Worm (Caenorhabditis elegans) whole organism, young adult: ENCODE results near the gene xtr-1.

Experiments used
- B0035.1 ChIP-seq: sonication (generic microtip); optimal IDR thresholded peaks from 2 replicates; lab custom pipeline; 2016; ENCODE audit warnings: missing genetic modification characterization, mild to moderate bottlenecking, missing compliant biosample characterization, missing genotype, missing genetic modification reagents
- B0261.1 ChIP-seq: sonication (generic microtip); optimal IDR thresholded peaks from 2 replicates; lab custom pipeline; 2016; ENCODE audit warnings: mild to moderate bottlenecking, missing genetic modification characterization, moderate library complexity, missing compliant biosample characterization
- B0336.3 ChIP-seq: fragments of 200-800 bp; sonication (Bioruptor generic); IDR thresholded peaks from 2 replicates; pipeline ENCODE4 v1.3.6; 2022; ENCODE audit warnings: missing genetic modification characterization, missing compliant biosample characterization
- F22D6.2 ChIP-seq: sonication (generic microtip); optimal IDR thresholded peaks from 2 replicates; lab custom pipeline; 2016; ENCODE audit warnings: mild to moderate bottlenecking, missing genetic modification characterization, missing compliant biosample characterization
- F23B12.7 ChIP-seq: sonication (generic microtip); optimal IDR thresholded peaks from 2 replicates; lab custom pipeline; 2017; ENCODE audit warnings: missing genetic modification characterization, mild to moderate bottlenecking, missing compliant biosample characterization, antibody characterized with exemption, moderate library complexity; ENCODE audit not compliant: insufficient read depth
- F39B2.1 ChIP-seq: fragments of 200-800 bp; sonication (Bioruptor generic); IDR thresholded peaks from 2 replicates; pipeline ENCODE4 v1.3.6; 2022; ENCODE audit warnings: missing genetic modification reagents, missing genetic modification characterization, missing compliant biosample characterization
- F52B5.7 ChIP-seq: sonication (generic microtip); optimal IDR thresholded peaks from 2 replicates; lab custom pipeline; 2016; ENCODE audit warnings: mild to moderate bottlenecking, missing genetic modification characterization, missing compliant biosample characterization
- F57A8.1 ChIP-seq: fragments of 200-800 bp; sonication (Bioruptor generic); optimal IDR thresholded peaks from 2 replicates; lab custom pipeline; 2018; ENCODE audit warnings: mild to moderate bottlenecking, missing genetic modification characterization, moderate library complexity, missing compliant biosample characterization
- F57C9.4 ChIP-seq: sonication (generic microtip); optimal IDR thresholded peaks from 2 replicates; lab custom pipeline; 2017; ENCODE audit warnings: mild to moderate bottlenecking, missing genetic modification characterization, missing compliant biosample characterization
- T07F8.4 ChIP-seq: sonication (generic microtip); optimal IDR thresholded peaks from 2 replicates; lab custom pipeline; 2016; ENCODE audit warnings: mild to moderate bottlenecking, missing genetic modification characterization, moderate library complexity, missing compliant biosample characterization
- Y53G8AR.9 ChIP-seq: fragments of 200-800 bp; sonication (Bioruptor generic); conservative IDR thresholded peaks from 2 replicates; pipeline ENCODE4 v1.3.6; 2022; ENCODE audit warnings: missing genetic modification reagents, missing genetic modification characterization, missing compliant biosample characterization
- Y56A3A.18 ChIP-seq: fragments of 200-800 bp; sonication (Bioruptor generic); IDR thresholded peaks from 2 replicates; pipeline ENCODE4 v1.3.6; 2022; ENCODE audit warnings: missing genetic modification reagents, missing genetic modification characterization, missing compliant biosample characterization
- Y95B8A.8 ChIP-seq: fragments of 200-800 bp; sonication (Bioruptor generic); IDR thresholded peaks from 2 replicates; pipeline ENCODE4 v1.3.6; 2022; ENCODE audit warnings: missing genetic modification reagents, missing genetic modification characterization, missing compliant biosample characterization
- ZK185.1 ChIP-seq: sonication (generic microtip); optimal IDR thresholded peaks from 2 replicates; lab custom pipeline; 2016; ENCODE audit warnings: mild to moderate bottlenecking, missing genetic modification characterization, missing compliant biosample characterization; ENCODE audit not compliant: poor library complexity, severe bottlenecking
- akir-1 ChIP-seq: fragments of 200-800 bp; sonication (Bioruptor generic); optimal IDR thresholded peaks from 2 replicates; lab custom pipeline; 2018; ENCODE audit warnings: mild to moderate bottlenecking, missing genetic modification characterization, moderate library complexity, missing compliant biosample characterization
- aptf-2 ChIP-seq: fragments of 200-800 bp; sonication (Bioruptor generic); conservative IDR thresholded peaks from 2 replicates; pipeline ENCODE4 v1.3.6; 2022; ENCODE audit warnings: missing genetic modification reagents, missing genetic modification characterization, missing compliant biosample characterization
- cebp-2 ChIP-seq: fragments of 200-800 bp; sonication (Bioruptor generic); IDR thresholded peaks from 2 replicates; pipeline ENCODE4 v1.3.6; 2022; ENCODE audit warnings: missing genetic modification characterization, missing compliant biosample characterization
- ceh-27 ChIP-seq: fragments of 200-800 bp; sonication (Bioruptor generic); optimal IDR thresholded peaks from 2 replicates; lab custom pipeline; 2018; ENCODE audit warnings: mild to moderate bottlenecking, missing genetic modification characterization, moderate library complexity, missing compliant biosample characterization
- ceh-58 ChIP-seq: fragments of 200-800 bp; sonication (Bioruptor generic); IDR thresholded peaks from 2 replicates; pipeline ENCODE4 v1.3.6; 2022; ENCODE audit warnings: missing genetic modification characterization, missing compliant biosample characterization
- ceh-91 ChIP-seq: fragments of 200-800 bp; sonication (Bioruptor generic); IDR thresholded peaks from 2 replicates; pipeline ENCODE4 v1.3.6; 2022; ENCODE audit warnings: missing genetic modification reagents, missing genetic modification characterization, missing compliant biosample characterization
- efl-1 ChIP-seq: fragments of 150-350 bp; optimal IDR thresholded peaks from 2 replicates; lab custom pipeline; 2014; ENCODE audit warnings: missing biosample characterization, missing genetic modification reagents, missing genetic modification characterization
- egrh-3 ChIP-seq: fragments of 200-800 bp; sonication (Bioruptor generic); IDR thresholded peaks from 2 replicates; pipeline ENCODE4 v1.3.6; 2022; ENCODE audit warnings: missing genetic modification reagents, missing genetic modification characterization, missing compliant biosample characterization
- lag-1 ChIP-seq: fragments of 200-800 bp; sonication (Bioruptor generic); IDR thresholded peaks from 2 replicates; pipeline ENCODE4 v1.3.6; 2022; ENCODE audit warnings: missing genetic modification reagents, missing genetic modification characterization, missing compliant biosample characterization
- let-607 ChIP-seq, 2 experiments: fragments of 200-800 bp in 1 of 2; sonication (Bioruptor generic) in 1 of 2; sonication (generic microtip) in 1 of 2; optimal IDR thresholded peaks; 2 replicates each; lab custom pipeline; 2016 to 2018; ENCODE audit warnings: mild to moderate bottlenecking in 2 of 2, missing compliant biosample characterization in 2 of 2, missing genetic modification characterization in 2 of 2, moderate library complexity in 2 of 2, missing genotype in 1 of 2
- lin-35 ChIP-seq, 3 experiments: fragments of 150-350 bp in 2 of 3; sonication (generic microtip) in 1 of 3; optimal IDR thresholded peaks; 2 replicates each; lab custom pipeline; 2014 to 2018; ENCODE audit warnings: missing biosample characterization in 3 of 3, missing genetic modification characterization in 3 of 3, missing genetic modification reagents in 3 of 3
- madf-10 ChIP-seq: sonication (generic microtip); optimal IDR thresholded peaks from 2 replicates; lab custom pipeline; 2016; ENCODE audit warnings: mild to moderate bottlenecking, missing genetic modification characterization, missing compliant biosample characterization
- madf-3 ChIP-seq: fragments of 200-800 bp; sonication (Bioruptor generic); IDR thresholded peaks from 2 replicates; pipeline ENCODE4 v1.3.6; 2022; ENCODE audit warnings: missing genetic modification reagents, missing genetic modification characterization, missing compliant biosample characterization
- mcd-1 ChIP-seq: fragments of 200-800 bp; sonication (Bioruptor generic); IDR thresholded peaks from 2 replicates; pipeline ENCODE4 v1.3.6; 2022; ENCODE audit warnings: missing genetic modification reagents, missing genetic modification characterization, missing compliant biosample characterization
- mel-28 ChIP-seq: sonication (generic microtip); optimal IDR thresholded peaks from 2 replicates; lab custom pipeline; 2016; ENCODE audit warnings: borderline replicate concordance, mild to moderate bottlenecking, missing genetic modification characterization, missing compliant biosample characterization
- mes-4 ChIP-seq: sonication (generic microtip); optimal IDR thresholded peaks from 2 replicates; lab custom pipeline; 2016; ENCODE audit warnings: missing genotype, missing genetic modification characterization, missing compliant biosample characterization
- nhr-80 ChIP-seq: sonication (generic microtip); optimal IDR thresholded peaks from 2 replicates; lab custom pipeline; 2016; ENCODE audit warnings: missing genetic modification characterization, missing compliant biosample characterization
- pha-4 ChIP-seq: fragments of 150-350 bp; sonication (generic microtip); optimal IDR thresholded peaks from 2 replicates; lab custom pipeline; 2014; ENCODE audit warnings: missing biosample characterization, missing genetic modification reagents, missing genetic modification characterization
- rec-8 ChIP-seq, 2 experiments: sonication (generic microtip); optimal IDR thresholded peaks; 2 replicates each; lab custom pipeline; 2016; ENCODE audit warnings: mild to moderate bottlenecking in 2 of 2, missing genetic modification characterization in 2 of 2, missing genetic modification reagents in 2 of 2, missing genotype in 2 of 2, missing biosample characterization in 1 of 2, missing compliant biosample characterization in 1 of 2, moderate library complexity in 1 of 2
- snpc-3.4 ChIP-seq: sonication (generic microtip); optimal IDR thresholded peaks from 2 replicates; lab custom pipeline; 2017; ENCODE audit warnings: missing genetic modification characterization, mild to moderate bottlenecking, missing compliant biosample characterization, antibody characterized with exemption, moderate library complexity, missing genotype, missing genetic modification reagents
- tlf-1 ChIP-seq: fragments of 200-800 bp; sonication (Bioruptor generic); optimal IDR thresholded peaks from 2 replicates; lab custom pipeline; 2018; ENCODE audit warnings: mild to moderate bottlenecking, missing genetic modification characterization, missing compliant biosample characterization
- unc-130 ChIP-seq: sonication (generic microtip); optimal IDR thresholded peaks from 2 replicates; lab custom pipeline; 2016; ENCODE audit warnings: missing genetic modification reagents, missing genetic modification characterization, missing compliant biosample characterization
- unc-62 ChIP-seq: fragments of 150-350 bp; optimal IDR thresholded peaks from 2 replicates; lab custom pipeline; 2014; ENCODE audit warnings: missing biosample characterization, missing genetic modification reagents, missing genetic modification characterization
- xnd-1 ChIP-seq: sonication (generic microtip); optimal IDR thresholded peaks from 2 replicates; lab custom pipeline; 2016; ENCODE audit warnings: missing genotype, missing genetic modification reagents, missing genetic modification characterization, missing compliant biosample characterization
- ztf-18 ChIP-seq: sonication (generic microtip); optimal IDR thresholded peaks from 2 replicates; lab custom pipeline; 2016; ENCODE audit warnings: missing genotype, mild to moderate bottlenecking, missing genetic modification characterization, missing compliant biosample characterization
- ztf-22 ChIP-seq: fragments of 200-800 bp; sonication (Bioruptor generic); optimal IDR thresholded peaks from 2 replicates; lab custom pipeline; 2018; ENCODE audit warnings: mild to moderate bottlenecking, missing genetic modification characterization, moderate library complexity, missing compliant biosample characterization
- ztf-25 ChIP-seq: fragments of 200-800 bp; sonication (Bioruptor generic); IDR thresholded peaks from 2 replicates; pipeline ENCODE4 v1.3.6; 2022; ENCODE audit warnings: missing genetic modification reagents, missing genetic modification characterization, missing compliant biosample characterization
- ztf-28 ChIP-seq: fragments of 200-800 bp; sonication (Bioruptor generic); IDR thresholded peaks from 2 replicates; pipeline ENCODE4 v1.3.6; 2022; ENCODE audit warnings: missing genetic modification reagents, missing genetic modification characterization, missing compliant biosample characterization

Gene xtr-1

DNA sequence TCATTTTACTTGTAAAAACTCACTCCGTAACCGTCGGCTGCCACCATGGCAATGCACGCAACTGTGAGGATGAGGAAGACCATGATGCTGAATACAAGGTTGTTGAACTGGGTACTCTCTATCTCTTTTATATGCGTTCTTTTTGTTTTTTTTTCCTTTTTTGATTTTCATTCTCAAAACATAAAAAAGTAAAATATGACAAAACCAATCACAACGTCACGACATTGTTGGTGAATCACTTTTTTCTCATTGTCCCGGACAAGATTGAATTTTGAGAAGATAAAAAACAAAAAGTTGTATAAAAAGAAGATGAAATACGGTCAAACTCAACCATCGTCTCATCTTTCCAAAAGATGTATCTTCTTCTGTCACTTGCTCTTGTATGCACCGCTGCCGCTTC lies 30.2 kb downstream of the xtr-1 start, which contains the start of the genes Y62H9A.5 and ule-5:
TSS of gene Y62H9A.5 (minus strand) at position 101 of the 400 bp plus-strand sequence.
TSS of gene ule-5 (plus strand) at position 328 of the 400 bp plus-strand sequence.
- TF ChIP-seq pha-4 (tag; lab: Kevin White, UChicago) (no peak), ZK185.1 (no peak), aptf-2 (no peak), mcd-1 (GFP tag; lab: Robert Waterston, UW) (no peak), F39B2.1 (no peak), lin-35 (GFP tag; optimal IDR thresholded peaks at IDR 0.05; lab: Kevin White, UChicago) (no peak), T07F8.4 (tag; lab: Kevin White, UChicago) (no peak), snpc-3.4 (tag; lab: Kevin White, UChicago) (no peak), F57C9.4 (tag; lab: Kevin White, UChicago) (no peak), unc-62 (GFP tag; lab: Kevin White, UChicago) (no peak), ztf-25 (GFP tag; lab: Robert Waterston, UW) (no peak), mes-4 (no peak), ztf-28 (GFP tag; lab: Robert Waterston, UW) (no peak), akir-1 (no peak), Y95B8A.8 (GFP tag; lab: Robert Waterston, UW) (no peak)

DNA sequence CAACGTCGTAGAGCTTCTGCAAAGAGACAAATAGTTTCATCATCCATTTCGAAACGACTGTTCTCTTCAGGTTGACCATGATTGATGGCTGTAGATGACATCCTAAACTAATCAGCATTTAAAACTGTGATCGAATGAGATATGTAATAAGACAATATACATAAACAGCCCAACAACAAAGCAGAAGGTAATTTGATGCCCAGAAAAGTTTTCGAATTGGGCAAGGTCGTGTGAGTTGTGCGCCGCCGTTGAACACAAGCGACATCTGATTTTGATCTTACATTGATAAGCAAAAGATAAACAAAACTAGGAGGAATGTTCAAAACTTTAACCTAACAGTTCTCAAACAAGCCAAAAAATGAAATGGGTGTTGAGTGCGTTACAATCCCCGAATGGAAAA lies 33.0 kb downstream of the xtr-1 start, which contains the start of gene Y62H9A.7:
TSS of gene Y62H9A.7 (minus strand) at position 101 of the 400 bp plus-strand sequence.
- TF ChIP-seq cebp-2 (GFP tag; lab: Robert Waterston, UW) = no peak
- no peak for TF ChIP-seq ceh-27
- TF ChIP-seq ceh-58 = no peak
- no peak for TF ChIP-seq madf-10
- TF ChIP-seq xnd-1 (tag; lab: Kevin White, UChicago) = no peak
- TF ChIP-seq B0035.1 (tag; lab: Kevin White, UChicago) = no peak
- no peak for TF ChIP-seq ceh-91
- TF ChIP-seq unc-130 (GFP tag; lab: Kevin White, UChicago) = no peak
- no peak for TF ChIP-seq efl-1 (GFP tag; lab: Kevin White, UChicago)
- no peak for TF ChIP-seq ztf-25 (GFP tag; lab: Robert Waterston, UW)
- no peak for TF ChIP-seq snpc-3.4 (tag; lab: Kevin White, UChicago)

DNA sequence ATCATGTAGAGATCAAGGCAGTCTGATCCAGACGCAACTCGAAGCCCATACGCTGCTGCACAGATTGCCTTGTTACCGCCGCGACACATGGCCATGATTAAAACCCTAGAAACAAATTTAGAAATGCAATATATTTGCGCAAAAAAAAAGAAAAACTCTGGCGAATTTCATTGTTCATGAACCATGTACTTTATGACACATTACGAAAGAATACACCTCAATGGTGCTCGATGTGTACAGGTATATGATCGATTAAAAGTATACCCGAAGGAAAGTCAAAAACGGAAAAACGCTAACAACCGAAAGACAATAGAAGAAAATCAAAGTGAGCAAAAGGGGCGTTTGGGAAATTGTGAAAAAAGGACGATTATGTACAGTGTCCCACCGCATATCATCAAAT lies 39.7 kb downstream of the xtr-1 start, which contains the start of gene Y62H9A.8:
TSS of gene Y62H9A.8 (minus strand) at position 101 of the 400 bp plus-strand sequence.
- TF ChIP-seq mel-28 (no peak), ztf-18 (tag; lab: Kevin White, UChicago) (no peak), F23B12.7 (tag; lab: Kevin White, UChicago) (no peak), madf-3 (no peak), B0336.3 (no peak), B0261.1 (no peak), F57A8.1 (GFP tag; lab: Kevin White, UChicago) (no peak), egrh-3 (GFP tag; lab: Robert Waterston, UW) (no peak), nhr-80 (no peak)

DNA sequence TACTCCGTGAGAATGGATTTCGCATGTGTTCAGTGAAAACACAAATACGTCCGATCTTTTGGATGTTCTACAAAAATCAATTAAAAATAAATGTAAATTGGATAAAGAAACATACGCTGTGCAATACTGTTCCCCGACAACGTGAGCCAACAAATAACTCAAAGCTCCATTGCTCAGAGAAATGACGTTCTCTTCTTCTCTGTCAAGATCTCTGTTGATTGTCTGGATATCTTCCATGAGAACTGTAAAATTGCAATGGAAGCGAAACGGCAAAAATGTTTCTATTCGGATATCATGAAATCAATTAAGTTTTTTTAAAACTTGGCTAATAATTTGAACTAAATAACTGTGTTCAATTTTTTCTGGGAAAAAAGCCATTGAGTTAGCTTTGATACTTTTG lies 44.1 kb downstream of the xtr-1 start:
- TF ChIP-seq F22D6.2 (tag; lab: Kevin White, UChicago) (no peak), rec-8 (tag; optimal IDR thresholded peaks at IDR 0.05; lab: Kevin White, UChicago) (no peak), akir-1 (no peak), tlf-1 (GFP tag; lab: Kevin White, UChicago) (no peak), F52B5.7 (no peak), unc-130 (GFP tag; lab: Kevin White, UChicago) (no peak), F57C9.4 (tag; lab: Kevin White, UChicago) (no peak), lag-1 (no peak), Y56A3A.18 (no peak), F39B2.1 (no peak), B0261.1 (no peak), let-607 (tag; optimal IDR thresholded peaks at IDR 0.05; lab: Kevin White, UChicago) (no peak), Y53G8AR.9 (no peak), ztf-22 (GFP tag; lab: Kevin White, UChicago) (no peak)
